Worm (Caenorhabditis elegans) whole organism, L1 larva: ENCODE results near the gene R10H10.4.

Experiments used
- C16A3.4 ChIP-seq: fragments of 150-350 bp; optimal IDR thresholded peaks from 2 replicates; lab custom pipeline; 2014; ENCODE audit warnings: missing biosample characterization, missing genetic modification characterization
- F16B12.6 ChIP-seq: fragments of 150-350 bp; optimal IDR thresholded peaks from 2 replicates; lab custom pipeline; 2014; ENCODE audit warnings: missing biosample characterization, missing genetic modification characterization
- ama-1 ChIP-seq: fragments of 150-350 bp; optimal IDR thresholded peaks from 2 replicates; lab custom pipeline; 2014
- blmp-1 ChIP-seq: fragments of 150-350 bp; optimal IDR thresholded peaks from 2 replicates; lab custom pipeline; 2014; ENCODE audit warnings: missing biosample characterization, missing genetic modification characterization
- ceh-63 ChIP-seq: fragments of 200-800 bp; sonication (Bioruptor generic); optimal IDR thresholded peaks from 2 replicates; lab custom pipeline; 2018; ENCODE audit warnings: mild to moderate bottlenecking, missing genetic modification characterization, missing compliant biosample characterization
- ceh-8 ChIP-seq: fragments of 200-800 bp; sonication (Bioruptor generic); optimal IDR thresholded peaks from 2 replicates; lab custom pipeline; 2018; ENCODE audit warnings: mild to moderate bottlenecking, missing genetic modification characterization, moderate library complexity, missing compliant biosample characterization
- dsc-1 ChIP-seq: sonication (generic microtip); optimal IDR thresholded peaks from 2 replicates; lab custom pipeline; 2016; ENCODE audit warnings: mild to moderate bottlenecking, missing genetic modification characterization, missing compliant biosample characterization
- efl-1 ChIP-seq, 4 experiments: fragments of 150-350 bp; optimal IDR thresholded peaks in 3 of 4; peaks in 1 of 4; 1 replicate in 1 of 4; 2 replicates in 3 of 4; lab custom pipeline; 2014; ENCODE audit warnings: missing biosample characterization in 2 of 4, missing genetic modification characterization in 2 of 4, missing genetic modification reagents in 2 of 4
- egl-13 ChIP-seq: sonication (generic microtip); optimal IDR thresholded peaks from 2 replicates; lab custom pipeline; 2016; ENCODE audit warnings: missing genotype, missing genetic modification reagents, missing genetic modification characterization, missing compliant biosample characterization
- egl-27 ChIP-seq, 2 experiments: fragments of 150-350 bp in 1 of 2; sonication (generic microtip); optimal IDR thresholded peaks; 3 replicates each; lab custom pipeline; 2017 to 2018; ENCODE audit warnings: missing biosample characterization in 2 of 2, missing genetic modification characterization in 2 of 2, missing genetic modification reagents in 2 of 2
- elt-2 ChIP-seq: sonication (generic microtip); optimal IDR thresholded peaks from 2 replicates; lab custom pipeline; 2016; ENCODE audit warnings: missing genetic modification characterization, mild to moderate bottlenecking, inconsistent platforms, missing compliant biosample characterization, missing genetic modification reagents
- fkh-10 ChIP-seq: sonication (generic microtip); optimal IDR thresholded peaks from 2 replicates; lab custom pipeline; 2017; ENCODE audit warnings: missing biosample characterization, missing genetic modification reagents, missing genetic modification characterization
- fos-1 ChIP-seq: fragments of 150-350 bp; optimal IDR thresholded peaks from 2 replicates; lab custom pipeline; 2014; ENCODE audit warnings: missing biosample characterization, missing genetic modification characterization
- hlh-4 ChIP-seq: sonication (generic microtip); optimal IDR thresholded peaks from 2 replicates; lab custom pipeline; 2016; ENCODE audit warnings: mild to moderate bottlenecking, missing genetic modification characterization, missing compliant biosample characterization
- hpl-2 ChIP-seq: fragments of 150-350 bp; optimal IDR thresholded peaks from 2 replicates; lab custom pipeline; 2014; ENCODE audit warnings: missing biosample characterization, missing genetic modification reagents, missing genetic modification characterization
- irx-1 ChIP-seq: sonication (generic microtip); optimal IDR thresholded peaks from 2 replicates; lab custom pipeline; 2016; ENCODE audit warnings: missing genetic modification characterization, missing compliant biosample characterization
- isw-1 ChIP-seq: fragments of 200-800 bp; sonication (Bioruptor generic); IDR thresholded peaks from 2 replicates; pipeline ENCODE4 v1.3.6; 2022; ENCODE audit warnings: missing genetic modification characterization, missing compliant biosample characterization
- jun-1 ChIP-seq: fragments of 150-350 bp; optimal IDR thresholded peaks from 2 replicates; lab custom pipeline; 2014; ENCODE audit warnings: missing biosample characterization, missing genetic modification reagents, missing genetic modification characterization
- lir-3 ChIP-seq: sonication (generic microtip); optimal IDR thresholded peaks from 2 replicates; lab custom pipeline; 2016; ENCODE audit warnings: mild to moderate bottlenecking, missing genetic modification characterization, moderate library complexity, missing compliant biosample characterization; ENCODE audit not compliant: poor library complexity
- lsy-2 ChIP-seq, 2 experiments: fragments of 150-350 bp; optimal IDR thresholded peaks; 2 replicates each; lab custom pipeline; 2014; ENCODE audit warnings: missing biosample characterization in 2 of 2, missing genetic modification characterization in 2 of 2
- mep-1 ChIP-seq: fragments of 150-350 bp; optimal IDR thresholded peaks from 2 replicates; lab custom pipeline; 2014; ENCODE audit warnings: missing biosample characterization, missing genetic modification characterization
- nhr-11 ChIP-seq: fragments of 150-350 bp; optimal IDR thresholded peaks from 2 replicates; lab custom pipeline; 2014; ENCODE audit warnings: missing biosample characterization, missing genetic modification characterization
- nhr-19 ChIP-seq: fragments of 200-800 bp; sonication (Bioruptor generic); conservative IDR thresholded peaks from 2 replicates; pipeline ENCODE4 v1.3.6; 2022; ENCODE audit warnings: missing genetic modification characterization, missing compliant biosample characterization
- nhr-20 ChIP-seq: sonication (generic microtip); optimal IDR thresholded peaks from 2 replicates; lab custom pipeline; 2016; ENCODE audit warnings: mild to moderate bottlenecking, missing genetic modification characterization, missing compliant biosample characterization
- nhr-28 ChIP-seq: fragments of 150-350 bp; optimal IDR thresholded peaks from 2 replicates; lab custom pipeline; 2014; ENCODE audit warnings: missing biosample characterization, missing genetic modification characterization
- nhr-47 ChIP-seq: sonication (generic microtip); optimal IDR thresholded peaks from 2 replicates; lab custom pipeline; 2016; ENCODE audit warnings: mild to moderate bottlenecking, missing genetic modification characterization, moderate library complexity, missing compliant biosample characterization
- nhr-76 ChIP-seq: sonication (generic microtip); optimal IDR thresholded peaks from 2 replicates; lab custom pipeline; 2017; ENCODE audit warnings: missing biosample characterization, missing genetic modification characterization
- nhr-77 ChIP-seq: fragments of 150-350 bp; optimal IDR thresholded peaks from 2 replicates; lab custom pipeline; 2014; ENCODE audit warnings: missing biosample characterization, missing genetic modification characterization
- nhr-84 ChIP-seq: sonication (generic microtip); optimal IDR thresholded peaks from 2 replicates; lab custom pipeline; 2017; ENCODE audit warnings: missing biosample characterization, missing genetic modification characterization
- pag-3 ChIP-seq: sonication (generic microtip); optimal IDR thresholded peaks from 2 replicates; lab custom pipeline; 2017; ENCODE audit warnings: missing genetic modification characterization, mild to moderate bottlenecking, missing compliant biosample characterization, antibody characterized with exemption, borderline replicate concordance; ENCODE audit not compliant: insufficient read depth
- pax-3 ChIP-seq: fragments of 200-800 bp; sonication (Bioruptor generic); optimal IDR thresholded peaks from 2 replicates; lab custom pipeline; 2018; ENCODE audit warnings: mild to moderate bottlenecking, missing genetic modification characterization, moderate library complexity, missing compliant biosample characterization
- rnt-1 ChIP-seq: sonication (generic microtip); optimal IDR thresholded peaks from 2 replicates; lab custom pipeline; 2016; ENCODE audit warnings: mild to moderate bottlenecking, missing genetic modification characterization, moderate library complexity, missing compliant biosample characterization
- skn-1 ChIP-seq: fragments of 150-350 bp; optimal IDR thresholded peaks from 2 replicates; lab custom pipeline; 2014; ENCODE audit warnings: missing biosample characterization, missing genetic modification characterization
- snpc-4 ChIP-seq: fragments of 150-350 bp; optimal IDR thresholded peaks from 2 replicates; lab custom pipeline; 2014; ENCODE audit warnings: missing biosample characterization, missing genetic modification characterization
- snu-23 ChIP-seq: sonication (generic microtip); optimal IDR thresholded peaks from 2 replicates; lab custom pipeline; 2016; ENCODE audit warnings: missing genetic modification characterization, missing compliant biosample characterization
- sox-4 ChIP-seq: sonication (generic microtip); optimal IDR thresholded peaks from 2 replicates; lab custom pipeline; 2016; ENCODE audit warnings: missing genetic modification characterization, missing compliant biosample characterization
- sptf-1 ChIP-seq: fragments of 150-350 bp; optimal IDR thresholded peaks from 2 replicates; lab custom pipeline; 2014; ENCODE audit warnings: missing biosample characterization, missing genetic modification characterization
- sup-37 ChIP-seq: fragments of 200-800 bp; sonication (Bioruptor generic); optimal IDR thresholded peaks from 2 replicates; lab custom pipeline; 2018; ENCODE audit warnings: mild to moderate bottlenecking, missing genetic modification characterization, missing compliant biosample characterization
- swsn-7 ChIP-seq: sonication (generic microtip); optimal IDR thresholded peaks from 2 replicates; lab custom pipeline; 2016; ENCODE audit warnings: missing genetic modification characterization, missing compliant biosample characterization
- tlp-1 ChIP-seq: fragments of 150-350 bp; optimal IDR thresholded peaks from 2 replicates; lab custom pipeline; 2014; ENCODE audit warnings: missing biosample characterization, missing genetic modification characterization
- unc-98 ChIP-seq: fragments of 200-800 bp; sonication (Bioruptor generic); IDR thresholded peaks from 2 replicates; pipeline ENCODE4 v1.3.6; 2022; ENCODE audit warnings: missing genetic modification characterization, missing compliant biosample characterization
- xbp-1 ChIP-seq: sonication (generic microtip); optimal IDR thresholded peaks from 2 replicates; lab custom pipeline; 2016; ENCODE audit warnings: missing genetic modification characterization, missing compliant biosample characterization
- zip-4 ChIP-seq: fragments of 200-800 bp; sonication (Bioruptor generic); optimal IDR thresholded peaks from 2 replicates; lab custom pipeline; 2018; ENCODE audit warnings: mild to moderate bottlenecking, missing genetic modification characterization, moderate library complexity, missing compliant biosample characterization
- ztf-11 ChIP-seq, 2 experiments: sonication (generic microtip); optimal IDR thresholded peaks; 2 replicates each; lab custom pipeline; 2016 to 2017; ENCODE audit warnings: missing genetic modification characterization in 2 of 2, missing biosample characterization in 1 of 2, missing compliant biosample characterization in 1 of 2

Gene R10H10.4

DNA sequence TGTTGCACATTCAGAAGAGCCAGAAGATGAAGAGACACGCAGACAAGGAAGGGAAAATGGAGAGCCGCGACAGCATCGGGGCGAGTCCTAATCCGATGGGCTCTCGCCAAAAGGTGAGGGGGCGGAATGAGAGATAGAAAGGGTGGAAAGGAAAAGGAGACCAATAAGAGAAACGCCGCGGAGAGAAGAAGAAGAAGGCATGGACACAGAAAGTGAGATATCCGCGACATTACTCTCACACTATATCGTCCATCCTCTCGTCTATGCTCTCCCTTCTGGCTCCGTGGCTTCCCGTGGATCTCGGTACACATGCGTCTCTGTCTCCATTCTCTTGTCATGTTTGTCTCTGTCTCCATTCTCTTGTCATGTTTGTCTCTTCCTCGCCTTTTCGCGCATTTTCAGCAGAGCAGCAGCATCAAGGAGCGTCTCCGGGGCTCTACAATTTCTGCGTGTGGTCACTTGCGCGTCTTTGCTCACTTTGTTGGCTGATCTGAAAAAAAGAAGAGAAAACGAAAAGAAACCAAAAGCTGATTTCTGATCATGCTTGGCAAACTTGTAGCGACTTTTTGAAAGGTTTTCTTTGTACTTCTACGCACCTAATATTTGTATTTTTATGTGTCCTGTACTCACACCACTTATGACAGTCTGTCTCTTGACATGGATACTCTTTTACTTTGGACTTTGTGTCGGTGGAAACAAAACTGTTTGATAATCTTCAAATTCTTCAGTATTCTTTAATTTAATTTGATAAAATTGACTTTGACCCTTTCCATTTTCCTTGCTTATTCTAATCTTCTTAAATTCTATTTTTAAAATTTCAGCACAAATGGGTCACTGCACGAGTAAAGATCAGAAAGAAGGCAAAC is 8.7 kb upstream of the R10H10.4 start, which contains the start of gene gpa-7 (continued):
- TF ChIP-seq xbp-1 (tag; lab: Kevin White, UChicago), result peak; percentile 46
- TF ChIP-seq sptf-1, result no peak
- TF ChIP-seq pag-3, result no peak
- no peak for TF ChIP-seq hlh-4 (tag; lab: Kevin White, UChicago)
- peak; percentile 49 to 73 for TF ChIP-seq efl-1 (optimal IDR thresholded peaks at IDR 0.05; lab: Kevin White, UChicago)
- TF ChIP-seq efl-1 (GFP tag; optimal IDR thresholded peaks at IDR 0.05 in 1 of 2; lab: Kevin White, UChicago), result peak; percentile 4 to 10
- peak in 1 of 2 experiments; percentile 37 for TF ChIP-seq ztf-11 (tag; optimal IDR thresholded peaks at IDR 0.05; lab: Kevin White, UChicago)
- no peak for TF ChIP-seq ceh-63 (GFP tag; lab: Kevin White, UChicago)
- TF ChIP-seq nhr-84 (tag; lab: Kevin White, UChicago), result no peak
- peak; percentile 49 for TF ChIP-seq jun-1 (tag; lab: Kevin White, UChicago)
- no peak for TF ChIP-seq zip-4 (GFP tag; lab: Kevin White, UChicago)
- no peak for TF ChIP-seq hpl-2 (GFP tag; lab: Kevin White, UChicago)
- no peak for TF ChIP-seq unc-98 (GFP tag; lab: Robert Waterston, UW)
- no peak for TF ChIP-seq C16A3.4 (tag; lab: Kevin White, UChicago)
- peak; percentile 76 for TF ChIP-seq swsn-7 (tag; lab: Kevin White, UChicago)
- TF ChIP-seq nhr-28 (tag; lab: Kevin White, UChicago), result no peak
- TF ChIP-seq fkh-10 (GFP tag; lab: Kevin White, UChicago), result peak; percentile 93
- TF ChIP-seq rnt-1, result peak; percentile 45
- peak; percentile 81 for TF ChIP-seq nhr-47 (tag; lab: Kevin White, UChicago)
- peak; percentile 39 for TF ChIP-seq nhr-19 (GFP tag; lab: Robert Waterston, UW)
- no peak for TF ChIP-seq tlp-1 (tag; lab: Kevin White, UChicago)
- peak; percentile 71 for TF ChIP-seq pax-3 (tag; lab: Kevin White, UChicago)
- no peak for TF ChIP-seq snpc-4 (tag; lab: Kevin White, UChicago)
- no peak for TF ChIP-seq nhr-11
- TF ChIP-seq sup-37 (GFP tag; lab: Kevin White, UChicago), result no peak
- TF ChIP-seq fos-1 (tag; lab: Kevin White, UChicago), result peak; percentile 27
- TF ChIP-seq lir-3 (tag; lab: Kevin White, UChicago), result no peak
- TF ChIP-seq nhr-77, result peak; percentile 50
- TF ChIP-seq F16B12.6, result no peak
- no peak for TF ChIP-seq ama-1 (lab: Kevin White, UChicago)
- TF ChIP-seq mep-1 (tag; lab: Kevin White, UChicago), result peak; percentile 32
- TF ChIP-seq elt-2 (tag; lab: Kevin White, UChicago), result no peak
- TF ChIP-seq snu-23, result peak; percentile 73
- peak; percentile 61 for TF ChIP-seq isw-1 (GFP tag; lab: Robert Waterston, UW)
- TF ChIP-seq irx-1 (tag; lab: Kevin White, UChicago), result peak; percentile 28
- peak; percentile 46 to 73 for TF ChIP-seq lsy-2 (tag; optimal IDR thresholded peaks at IDR 0.05; lab: Kevin White, UChicago)
- peak; percentile 73 for TF ChIP-seq ceh-8
- TF ChIP-seq nhr-76 (tag; lab: Kevin White, UChicago), result no peak
- TF ChIP-seq nhr-20 (tag; lab: Kevin White, UChicago), result peak; percentile 57
- peak; percentile 89 for TF ChIP-seq blmp-1
- TF ChIP-seq sox-4 (tag; lab: Kevin White, UChicago), result no peak
- TF ChIP-seq egl-27 (tag; optimal IDR thresholded peaks at IDR 0.05; lab: Kevin White, UChicago), result peak in 1 of 2 experiments; percentile 39
- TF ChIP-seq skn-1 (tag; lab: Kevin White, UChicago), result no peak
- peak; percentile 74 for TF ChIP-seq dsc-1
- TF ChIP-seq egl-13 (tag; lab: Kevin White, UChicago), result peak; percentile 86
